Worm (Caenorhabditis elegans): ENCODE results near the gene F46H5.5.

F46H5.5 gene

ce11 chrX:7260327-7261019 is 3.7 kb upstream of the F46H5.5 start, which contains the start of gene lact-1:
Gene lact-1 (minus strand): TSS chrX:7260377.
- peak; percentile 44 for TF ChIP-seq elt-2 (tag; optimal IDR thresholded peaks at IDR 0.05)
- TF ChIP-seq ceh-28 (tag; optimal IDR thresholded peaks at IDR 0.05) = no peak
- TF ChIP-seq lin-15B (tag; optimal IDR thresholded peaks at IDR 0.05) = no peak
- peak; percentile 6 for TF ChIP-seq pha-4 (tag; optimal IDR thresholded peaks at IDR 0.05)
- peak; percentile 54 for TF ChIP-seq pqm-1 (tag; optimal IDR thresholded peaks at IDR 0.05)

ce11 chrX:7254558-7254957 is 2.2 kb downstream of the F46H5.5 start, which contains the start of gene F46H5.4:
Gene F46H5.4 (minus strand): TSS chrX:7254610.
- TF ChIP-seq sea-2 (GFP tag; optimal IDR thresholded peaks at IDR 0.05) (no peak), aly-2 (tag; optimal IDR thresholded peaks at IDR 0.05) (no peak), nhr-25 (tag; optimal IDR thresholded peaks at IDR 0.05) (peak; percentile 7), ZK546.5 (tag; optimal IDR thresholded peaks at IDR 0.05) (no peak), mdl-1 (tag; optimal IDR thresholded peaks at IDR 0.05) (no peak), nhr-23 (tag; optimal IDR thresholded peaks at IDR 0.05) (peak; percentile 23), lin-15B (tag; optimal IDR thresholded peaks at IDR 0.05) (peak; percentile 0), pha-4 (tag; optimal IDR thresholded peaks at IDR 0.05) (peak; percentile 40), ceh-82 (tag; optimal IDR thresholded peaks at IDR 0.05) (no peak), unc-62 (GFP tag; optimal IDR thresholded peaks at IDR 0.05) (no peak), hmg-11 (tag; optimal IDR thresholded peaks at IDR 0.05) (peak; percentile 60), nfya-1 (tag; optimal IDR thresholded peaks at IDR 0.05; ENCODE audit: insufficient read depth) (peak; percentile 49), lin-39 (tag; optimal IDR thresholded peaks at IDR 0.05) (no peak)

- TF ChIP-seq ceh-9 (tag; optimal IDR thresholded peaks at IDR 0.05) = no peak
- TF ChIP-seq skn-1 (tag; optimal IDR thresholded peaks at IDR 0.05) = peak; percentile 10
- no peak for TF ChIP-seq fkh-2 (tag; optimal IDR thresholded peaks at IDR 0.05)
- no peak for TF ChIP-seq snpc-4 (tag; optimal IDR thresholded peaks at IDR 0.05)
- peak; percentile 87 for TF ChIP-seq pha-4 (tag; optimal IDR thresholded peaks at IDR 0.05)
- TF ChIP-seq fos-1 (tag; optimal IDR thresholded peaks at IDR 0.05) = peak; percentile 11
- peak; percentile 98 for TF ChIP-seq elt-2 (tag; optimal IDR thresholded peaks at IDR 0.05)
- TF ChIP-seq R02D3.7 (tag; optimal IDR thresholded peaks at IDR 0.05) = no peak
- peak; percentile 89 for TF ChIP-seq pqm-1 (tag; optimal IDR thresholded peaks at IDR 0.05)
- TF ChIP-seq lin-39 (tag; optimal IDR thresholded peaks at IDR 0.05) = no peak
- peak; percentile 56 for TF ChIP-seq jun-1 (tag; optimal IDR thresholded peaks at IDR 0.05)
- no peak for TF ChIP-seq nhr-12 (tag; optimal IDR thresholded peaks at IDR 0.05)
- no peak for TF ChIP-seq nhr-67 (tag; optimal IDR thresholded peaks at IDR 0.05)
- no peak for TF ChIP-seq sea-2 (GFP tag; optimal IDR thresholded peaks at IDR 0.05)
These were observed 12.0 kb downstream of the F46H5.5 start for ce11 chrX:7244756-7245155.

- TF ChIP-seq elt-2 (tag; optimal IDR thresholded peaks at IDR 0.05) (peak; percentile 63), pqm-1 (tag; optimal IDR thresholded peaks at IDR 0.05) (peak; percentile 24), daf-12 (tag; optimal IDR thresholded peaks at IDR 0.05) (no peak), snpc-4 (tag; optimal IDR thresholded peaks at IDR 0.05) (no peak), nhr-76 (tag; optimal IDR thresholded peaks at IDR 0.05) (no peak)
These were observed 13.9 kb downstream of the F46H5.5 start, which contains the start of gene F46H5.7 for ce11 chrX:7242878-7243277. Gene F46H5.7 (minus strand): TSS chrX:7242983.

ce11 chrX:7242119-7242518 is 14.7 kb downstream of the F46H5.5 start:
- TF ChIP-seq ama-1 (optimal IDR thresholded peaks at IDR 0.05) (no peak), nhr-67 (tag; optimal IDR thresholded peaks at IDR 0.05) (no peak), egl-27 (tag; optimal IDR thresholded peaks at IDR 0.05) (no peak), nhr-43 (tag; optimal IDR thresholded peaks at IDR 0.05; ENCODE audit: poor library complexity, severe bottlenecking) (peak; percentile 46), nhr-23 (tag; optimal IDR thresholded peaks at IDR 0.05) (peak; percentile 24), nhr-237 (tag; optimal IDR thresholded peaks at IDR 0.05) (no peak), nhr-77 (tag; optimal IDR thresholded peaks at IDR 0.05) (no peak)

- TF ChIP-seq elt-2 (tag; optimal IDR thresholded peaks at IDR 0.05) = peak; percentile 18
- no peak for TF ChIP-seq lin-39 (tag; optimal IDR thresholded peaks at IDR 0.05)
These were observed 18.2 kb downstream of the F46H5.5 start, which contains the start of gene F46H5.3 for ce11 chrX:7238562-7238961. Gene F46H5.3 (minus strand): TSS chrX:7238662.
